Fruit fly (Drosophila melanogaster): Measurements from ENCODE around the gene ouib.

dm6 chr3R:8767998-8768397 lies 42.7 kb downstream of the ouib start, which contains the start of the genes CG34135 and CG11768:
- TF ChIP-seq CG8478 (optimal IDR thresholded peaks at IDR 0.05) (no peak), psq (optimal IDR thresholded peaks at IDR 0.05) (no peak), pan (optimal IDR thresholded peaks at IDR 0.05) (no peak), usp (GFP tag; optimal IDR thresholded peaks at IDR 0.05) (no peak), Dll (optimal IDR thresholded peaks at IDR 0.05) (no peak), EcR (GFP tag; optimal IDR thresholded peaks at IDR 0.05) (no peak)

All from whole organism.